Worm (Caenorhabditis elegans) whole organism, L1 larva: ENCODE measurements around the gene fipr-2.

Source experiments
- C16A3.4 ChIP-seq: fragments of 150-350 bp; optimal IDR thresholded peaks from 2 replicates; lab custom pipeline; 2014; ENCODE audit warnings: missing biosample characterization, missing genetic modification characterization
- elt-3 ChIP-seq, 6 experiments: fragments of 150-350 bp in 1 of 6; sonication (generic microtip); optimal IDR thresholded peaks; 2 replicates each; lab custom pipeline; 2017 to 2018; ENCODE audit warnings: missing biosample characterization in 6 of 6, missing genetic modification characterization in 6 of 6, inconsistent platforms in 1 of 6
- fkh-10 ChIP-seq: sonication (generic microtip); optimal IDR thresholded peaks from 2 replicates; lab custom pipeline; 2017; ENCODE audit warnings: missing biosample characterization, missing genetic modification reagents, missing genetic modification characterization
- irx-1 ChIP-seq: sonication (generic microtip); optimal IDR thresholded peaks from 2 replicates; lab custom pipeline; 2016; ENCODE audit warnings: missing genetic modification characterization, missing compliant biosample characterization
- pqm-1 ChIP-seq: sonication (generic microtip); optimal IDR thresholded peaks from 3 replicates; lab custom pipeline; 2017; ENCODE audit warnings: missing biosample characterization, missing genetic modification characterization

ce11 chrV:12408996-12409395, 43.8 kb downstream of the fipr-2 start:
- TF ChIP-seq irx-1 (tag; lab: Kevin White, UChicago) (no peak), elt-3 (tag; optimal IDR thresholded peaks at IDR 0.05; lab: Kevin White, UChicago) (peak in 1 of 6 experiments; percentile 0), C16A3.4 (tag; lab: Kevin White, UChicago) (no peak), fkh-10 (GFP tag; lab: Kevin White, UChicago) (no peak), pqm-1 (tag; lab: Kevin White, UChicago) (no peak)
